Fruit fly (Drosophila melanogaster): ENCODE measurements around the gene Npc2c.

The Npc2c gene

dm6 chr3R:10093252-10094030 lies 33.4 kb downstream of the Npc2c start (continued):
- TF ChIP-seq E2f2 (GFP tag; IDR thresholded peaks at IDR 0.05), result no peak
- no peak for TF ChIP-seq Dfd (GFP tag; optimal IDR thresholded peaks at IDR 0.05)
- no peak for TF ChIP-seq Gsc (GFP tag; IDR thresholded peaks at IDR 0.05)
- no peak for TF ChIP-seq HmgD (GFP tag; optimal IDR thresholded peaks at IDR 0.05)
- TF ChIP-seq CG18599 (GFP tag; optimal IDR thresholded peaks at IDR 0.05), result no peak
- TF ChIP-seq fd64A (GFP tag; optimal IDR thresholded peaks at IDR 0.05), result no peak
- no peak for TF ChIP-seq CG8924 (tag; optimal IDR thresholded peaks at IDR 0.05)
- no peak for TF ChIP-seq CG8359 (GFP tag; optimal IDR thresholded peaks at IDR 0.05; ENCODE audit: borderline replicate concordance)
- TF ChIP-seq dm (GFP tag; optimal IDR thresholded peaks at IDR 0.05), result no peak
- no peak for TF ChIP-seq CG16779 (GFP tag; IDR thresholded peaks at IDR 0.05)
- TF ChIP-seq bab2 (GFP tag; optimal IDR thresholded peaks at IDR 0.05), result no peak
- no peak for TF ChIP-seq CG10147 (GFP tag; optimal IDR thresholded peaks at IDR 0.05)
- no peak for TF ChIP-seq CG3726 (GFP tag; IDR thresholded peaks at IDR 0.05)
- peak; percentile 1 for TF ChIP-seq scrt (GFP tag; optimal IDR thresholded peaks at IDR 0.05)
- no peak for TF ChIP-seq CG4854 (GFP tag; optimal IDR thresholded peaks at IDR 0.05)
- no peak for TF ChIP-seq CG7372 (GFP tag; IDR thresholded peaks at IDR 0.05)
- TF ChIP-seq CG1024 (GFP tag; IDR thresholded peaks at IDR 0.05), result no peak
- TF ChIP-seq CG11504 (tag; optimal IDR thresholded peaks at IDR 0.05), result no peak
- TF ChIP-seq Myb (GFP tag; optimal IDR thresholded peaks at IDR 0.05), result no peak
- 0 out of 2 replicates have a peak, but pooled peaks have one; percentile 37 for TF ChIP-seq nerfin-2 (GFP tag; IDR thresholded peaks at IDR 0.05; ENCODE audit: partially characterized antibody)
- TF ChIP-seq CG4282 (GFP tag; optimal IDR thresholded peaks at IDR 0.05), result no peak
- no peak for TF ChIP-seq lmd (GFP tag; IDR thresholded peaks at IDR 0.05)
- peak; percentile 36 for TF ChIP-seq Drgx (GFP tag; IDR thresholded peaks at IDR 0.05)
- no peak for TF ChIP-seq Lpt (GFP tag; optimal IDR thresholded peaks at IDR 0.05)
- no peak for TF ChIP-seq CG9797 (GFP tag; optimal IDR thresholded peaks at IDR 0.05)
- TF ChIP-seq dmrt99B (tag; optimal IDR thresholded peaks at IDR 0.05), result no peak
- TF ChIP-seq abd-A (tag; optimal IDR thresholded peaks at IDR 0.05), result no peak
- TF ChIP-seq rib (GFP tag; IDR thresholded peaks at IDR 0.05), result no peak
- peak; percentile 20 for TF ChIP-seq her (GFP tag; optimal IDR thresholded peaks at IDR 0.05)
- no peak for TF ChIP-seq CG4328 (GFP tag; optimal IDR thresholded peaks at IDR 0.05)
- TF ChIP-seq CG17912 (GFP tag; optimal IDR thresholded peaks at IDR 0.05), result no peak
- TF ChIP-seq Eip74EF (GFP tag; optimal IDR thresholded peaks at IDR 0.05), result no peak
- no peak for TF ChIP-seq cad (GFP tag; optimal IDR thresholded peaks at IDR 0.05)
- TF ChIP-seq sim (GFP tag; IDR thresholded peaks at IDR 0.05), result no peak
- peak; percentile 19 for TF ChIP-seq lab (GFP tag; optimal IDR thresholded peaks at IDR 0.05)
- TF ChIP-seq cas (GFP tag; IDR thresholded peaks at IDR 0.05), result no peak
- TF ChIP-seq zen2 (GFP tag; IDR thresholded peaks at IDR 0.05; ENCODE audit: partially characterized antibody), result no peak; the same call in 2 of the 3 replicates
- TF ChIP-seq croc (GFP tag; conservative IDR thresholded peaks at IDR 0.05), result no peak
- peak; percentile 27; the same call in 1 of the 3 replicates for TF ChIP-seq CG11695 (GFP tag; IDR thresholded peaks at IDR 0.05)
- TF ChIP-seq CG18764 (GFP tag; optimal IDR thresholded peaks at IDR 0.05), result no peak
- peak; percentile 57 for TF ChIP-seq cwo (GFP tag; optimal IDR thresholded peaks at IDR 0.05)
- peak; percentile 29 for TF ChIP-seq kay (GFP tag; optimal IDR thresholded peaks at IDR 0.05)
- TF ChIP-seq zf30C (GFP tag; optimal IDR thresholded peaks at IDR 0.05), result no peak
- TF ChIP-seq bbx (GFP tag; IDR thresholded peaks at IDR 0.05; ENCODE audit: partially characterized antibody), result peak; percentile 43; the same call in 1 of the 2 replicates
- TF ChIP-seq CG5180 (GFP tag; optimal IDR thresholded peaks at IDR 0.05), result no peak
- TF ChIP-seq CG11085 (GFP tag; IDR thresholded peaks at IDR 0.05), result no peak
- TF ChIP-seq CG15601 (tag; optimal IDR thresholded peaks at IDR 0.05), result no peak
- no peak for TF ChIP-seq lbe (GFP tag; optimal IDR thresholded peaks at IDR 0.05)
- no peak for TF ChIP-seq CG10654 (GFP tag; optimal IDR thresholded peaks at IDR 0.05)

Data from whole organism, embryonic.